Worm (Caenorhabditis elegans) whole organism, L2 larva: ENCODE data around the gene col-88.

Experiments used
- R02D3.7 ChIP-seq: fragments of 150-350 bp; optimal IDR thresholded peaks from 2 replicates; lab custom pipeline; 2014; ENCODE audit warnings: missing biosample characterization, missing genetic modification characterization
- Y55F3AM.14 ChIP-seq: fragments of 200-800 bp; sonication (Bioruptor generic); optimal IDR thresholded peaks from 2 replicates; lab custom pipeline; 2018; ENCODE audit warnings: mild to moderate bottlenecking, missing genetic modification characterization, missing compliant biosample characterization
- ZK546.5 ChIP-seq: sonication (generic microtip); optimal IDR thresholded peaks from 2 replicates; lab custom pipeline; 2017; ENCODE audit warnings: missing biosample characterization, missing genetic modification characterization
- ama-1 ChIP-seq: fragments of 150-350 bp; optimal IDR thresholded peaks from 2 replicates; lab custom pipeline; 2018; ENCODE audit warnings: inconsistent platforms
- fos-1 ChIP-seq: fragments of 150-350 bp; optimal IDR thresholded peaks from 2 replicates; lab custom pipeline; 2014; ENCODE audit warnings: missing biosample characterization, missing genetic modification characterization
- lsy-2 ChIP-seq, 2 experiments: fragments of 150-350 bp in 1 of 2; sonication (generic microtip) in 1 of 2; optimal IDR thresholded peaks; 2 replicates each; lab custom pipeline; 2014 to 2017; ENCODE audit warnings: missing biosample characterization in 2 of 2, missing genetic modification characterization in 2 of 2
- mdl-1 ChIP-seq, 2 experiments: fragments of 150-350 bp in 1 of 2; sonication (generic microtip) in 1 of 2; optimal IDR thresholded peaks; 2 replicates each; lab custom pipeline; 2017; ENCODE audit warnings: missing biosample characterization in 2 of 2, missing genetic modification characterization in 2 of 2
- nhr-25 ChIP-seq: fragments of 150-350 bp; sonication (generic microtip); optimal IDR thresholded peaks from 3 replicates; lab custom pipeline; 2014; ENCODE audit warnings: missing biosample characterization, missing genetic modification characterization
- nhr-6 ChIP-seq: fragments of 150-350 bp; optimal IDR thresholded peaks from 2 replicates; lab custom pipeline; 2014; ENCODE audit warnings: missing biosample characterization, missing genetic modification characterization
- skn-1 ChIP-seq: sonication (generic microtip); optimal IDR thresholded peaks from 2 replicates; lab custom pipeline; 2017; ENCODE audit warnings: missing biosample characterization, missing genetic modification characterization
- unc-39 ChIP-seq: fragments of 150-350 bp; optimal IDR thresholded peaks from 2 replicates; lab custom pipeline; 2014; ENCODE audit warnings: missing biosample characterization, missing genetic modification characterization
- unc-55 ChIP-seq: fragments of 150-350 bp; sonication (generic microtip); optimal IDR thresholded peaks from 3 replicates; lab custom pipeline; 2014; ENCODE audit warnings: missing biosample characterization, missing genetic modification reagents, missing genetic modification characterization
- unc-62 ChIP-seq: fragments of 150-350 bp; optimal IDR thresholded peaks from 2 replicates; lab custom pipeline; 2014; ENCODE audit warnings: missing biosample characterization, missing genetic modification reagents, missing genetic modification characterization
- ztf-11 ChIP-seq: sonication (generic microtip); optimal IDR thresholded peaks from 2 replicates; lab custom pipeline; 2017; ENCODE audit warnings: missing biosample characterization, missing genetic modification characterization

DNA sequence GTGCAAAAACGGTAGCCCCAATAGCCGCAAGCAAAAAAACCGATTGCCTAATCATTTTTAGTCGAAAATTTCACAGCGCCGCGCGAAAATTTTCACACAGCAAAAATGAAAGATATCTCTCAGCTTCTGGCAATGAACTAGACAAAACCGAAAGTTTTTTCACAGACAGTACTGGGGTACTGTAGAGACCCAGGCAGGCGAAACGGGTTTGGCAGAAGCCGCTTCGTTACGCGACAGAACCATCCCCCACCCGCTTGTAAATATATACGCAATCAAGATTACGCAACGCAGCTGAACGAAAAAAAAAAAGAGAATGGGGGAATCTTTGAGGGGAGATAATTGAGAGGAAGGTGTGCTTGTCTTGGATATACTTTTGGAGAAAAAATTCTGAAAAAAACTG lies 21.4 kb upstream of the col-88 start, which contains the start of gene H10E21.4:
- no peak for TF ChIP-seq fos-1
- no peak for TF ChIP-seq mdl-1 (tag; optimal IDR thresholded peaks at IDR 0.05; lab: Kevin White, UChicago)
- no peak for TF ChIP-seq ZK546.5
- no peak for TF ChIP-seq Y55F3AM.14 (GFP tag; lab: Kevin White, UChicago)
- TF ChIP-seq unc-62 (GFP tag; lab: Kevin White, UChicago): no peak
- no peak for TF ChIP-seq lsy-2 (tag; optimal IDR thresholded peaks at IDR 0.05; lab: Kevin White, UChicago)
- TF ChIP-seq nhr-25 (tag; lab: Kevin White, UChicago): no peak
- TF ChIP-seq unc-55 (GFP tag; lab: Kevin White, UChicago): no peak
- TF ChIP-seq nhr-6: no peak
- no peak for TF ChIP-seq ama-1 (lab: Kevin White, UChicago)
- TF ChIP-seq unc-39: no peak
- TF ChIP-seq R02D3.7 (tag; lab: Kevin White, UChicago): no peak
- TF ChIP-seq ztf-11 (tag; lab: Kevin White, UChicago): no peak
- no peak for TF ChIP-seq skn-1 (tag; lab: Kevin White, UChicago)
